Fruit fly (Drosophila melanogaster) S2 (cell line): Measurements from ENCODE around the gene Sb.
A peak's percentile ranks its signal among the peaks of the same experiment; 100 is the strongest.
"Not testable (repeated sequence)": the region's sequence is repeated elsewhere in the genome, so short reads cannot be mapped to it uniquely, and the experiment has no call there.

ENCODE experiments used
- CG8478 ChIP-seq: fragments of >200 bp; optimal IDR thresholded peaks from 2 replicates; lab custom pipeline; 2018
- CTCF ChIP-seq, 2 experiments: fragments of >200 bp; optimal IDR thresholded peaks; 2 replicates each; lab custom pipeline; 2018

Gene Sb

dm6 chr3R:16153356-16153905 lies 37.5 kb downstream of the Sb start:
- TF ChIP-seq CTCF (optimal IDR thresholded peaks at IDR 0.05; lab: Kevin White, UChicago) (no peak), CG8478 (lab: Kevin White, UChicago) (no peak)

dm6 chr3R:16154263-16154662 lies 38.3 kb downstream of the Sb start:
- no peak for TF ChIP-seq CTCF (optimal IDR thresholded peaks at IDR 0.05; lab: Kevin White, UChicago)
- no peak for TF ChIP-seq CG8478 (lab: Kevin White, UChicago)

dm6 chr3R:16154682-16155081 lies 38.7 kb downstream of the Sb start, which contains the start of gene CG6006:
CG6006 (plus strand) TSS chr3R:16154982.
- TF ChIP-seq CG8478 (lab: Kevin White, UChicago): no peak
- no peak for TF ChIP-seq CTCF (optimal IDR thresholded peaks at IDR 0.05; lab: Kevin White, UChicago)

- TF ChIP-seq CG8478 (lab: Kevin White, UChicago): no peak
- TF ChIP-seq CTCF (optimal IDR thresholded peaks at IDR 0.05; lab: Kevin White, UChicago): no peak
These were observed 40.1 kb downstream of the Sb start for dm6 chr3R:16156032-16156431.

dm6 chr3R:16157564-16158242 lies 41.7 kb downstream of the Sb start:
- TF ChIP-seq CTCF (optimal IDR thresholded peaks at IDR 0.05; lab: Kevin White, UChicago): no peak
- no peak for TF ChIP-seq CG8478 (lab: Kevin White, UChicago)

dm6 chr3R:16168088-16168487 lies 52.1 kb downstream of the Sb start:
- TF ChIP-seq CG8478 (lab: Kevin White, UChicago) (no peak), CTCF (optimal IDR thresholded peaks at IDR 0.05; lab: Kevin White, UChicago) (no peak)

- no peak for TF ChIP-seq CTCF (optimal IDR thresholded peaks at IDR 0.05; lab: Kevin White, UChicago)
- no peak for TF ChIP-seq CG8478 (lab: Kevin White, UChicago)
These were observed 55.8 kb downstream of the Sb start, which contains the start of gene CG8925 for dm6 chr3R:16171747-16172146. CG8925 (plus strand) TSS chr3R:16171991.

dm6 chr3R:16173500-16173899 lies 57.5 kb downstream of the Sb start:
- TF ChIP-seq CTCF (optimal IDR thresholded peaks at IDR 0.05; lab: Kevin White, UChicago) (no peak), CG8478 (lab: Kevin White, UChicago) (no peak)

dm6 chr3R:16176526-16176925 lies 60.6 kb downstream of the Sb start:
- TF ChIP-seq CTCF (optimal IDR thresholded peaks at IDR 0.05; lab: Kevin White, UChicago) (no peak), CG8478 (lab: Kevin White, UChicago) (no peak)

- peak in 1 of 2 experiments; percentile 5 for TF ChIP-seq CTCF (optimal IDR thresholded peaks at IDR 0.05; lab: Kevin White, UChicago)
- no peak for TF ChIP-seq CG8478 (lab: Kevin White, UChicago)
These were observed 64.6 kb downstream of the Sb start, which contains the start of gene CG8927 for dm6 chr3R:16180476-16181070. CG8927 (plus strand) TSS chr3R:16181020.

dm6 chr3R:16182269-16182875 lies 66.4 kb downstream of the Sb start:
- TF ChIP-seq CG8478 (lab: Kevin White, UChicago) (no peak), CTCF (optimal IDR thresholded peaks at IDR 0.05; lab: Kevin White, UChicago) (no peak)

- no peak for TF ChIP-seq CG8478 (lab: Kevin White, UChicago)
- peak; percentile 8 to 42 for TF ChIP-seq CTCF (optimal IDR thresholded peaks at IDR 0.05; lab: Kevin White, UChicago)
These were observed 71.1 kb downstream of the Sb start, which contains the start of gene sra for dm6 chr3R:16186791-16187681. sra (plus strand) TSS chr3R:16186999.

- no peak for TF ChIP-seq CTCF (optimal IDR thresholded peaks at IDR 0.05; lab: Kevin White, UChicago)
- no peak for TF ChIP-seq CG8478 (lab: Kevin White, UChicago)
These were observed 71.8 kb downstream of the Sb start for dm6 chr3R:16187737-16188136.

- not testable (repeated sequence) for TF ChIP-seq CTCF (optimal IDR thresholded peaks at IDR 0.05; lab: Kevin White, UChicago); CG8478 (lab: Kevin White, UChicago)
These were observed 73.5 kb downstream of the Sb start, which contains the start of gene Bin1 for dm6 chr3R:16189464-16189863. Bin1 (minus strand) TSS chr3R:16189564.
